Worm (Caenorhabditis elegans) whole organism, L1 larva: Measurements from ENCODE around the gene daf-6.
A peak's percentile ranks its signal among the peaks of the same experiment; 100 is the strongest.

Experiments used
- C16A3.4 ChIP-seq: fragments of 150-350 bp; optimal IDR thresholded peaks from 2 replicates; lab custom pipeline; 2014; ENCODE audit warnings: missing biosample characterization, missing genetic modification characterization
- C34B4.2 ChIP-seq: sonication (generic microtip); optimal IDR thresholded peaks from 2 replicates; lab custom pipeline; 2017; ENCODE audit warnings: mild to moderate bottlenecking, missing genetic modification characterization, missing compliant biosample characterization
- F16B12.6 ChIP-seq: fragments of 150-350 bp; optimal IDR thresholded peaks from 2 replicates; lab custom pipeline; 2014; ENCODE audit warnings: missing biosample characterization, missing genetic modification characterization
- Y116A8C.19 ChIP-seq: sonication (generic microtip); optimal IDR thresholded peaks from 2 replicates; lab custom pipeline; 2016; ENCODE audit warnings: missing compliant biosample characterization, missing genetic modification characterization, borderline replicate concordance
- alr-1 ChIP-seq: fragments of 200-800 bp; sonication (Bioruptor generic); optimal IDR thresholded peaks from 2 replicates; lab custom pipeline; 2018; ENCODE audit warnings: borderline replicate concordance, mild to moderate bottlenecking, missing genetic modification characterization, missing compliant biosample characterization
- aly-2 ChIP-seq: fragments of 150-350 bp; optimal IDR thresholded peaks from 2 replicates; lab custom pipeline; 2014; ENCODE audit warnings: missing biosample characterization, missing genetic modification characterization
- blmp-1 ChIP-seq: fragments of 150-350 bp; optimal IDR thresholded peaks from 2 replicates; lab custom pipeline; 2014; ENCODE audit warnings: missing biosample characterization, missing genetic modification characterization
- ceh-8 ChIP-seq: fragments of 200-800 bp; sonication (Bioruptor generic); optimal IDR thresholded peaks from 2 replicates; lab custom pipeline; 2018; ENCODE audit warnings: mild to moderate bottlenecking, missing genetic modification characterization, moderate library complexity, missing compliant biosample characterization
- ceh-82 ChIP-seq, 3 experiments: fragments of 150-350 bp in 1 of 3; sonication (generic microtip) in 2 of 3; optimal IDR thresholded peaks; 2 replicates each; lab custom pipeline; 2014 to 2017; ENCODE audit warnings: missing biosample characterization in 3 of 3, missing genetic modification characterization in 3 of 3
- ceh-90 ChIP-seq: sonication (generic microtip); optimal IDR thresholded peaks from 2 replicates; lab custom pipeline; 2016; ENCODE audit warnings: missing genetic modification characterization, missing compliant biosample characterization
- ces-1 ChIP-seq: fragments of 150-350 bp; optimal IDR thresholded peaks from 2 replicates; lab custom pipeline; 2014; ENCODE audit warnings: missing biosample characterization, missing genetic modification reagents, missing genetic modification characterization
- dpl-1 ChIP-seq, 3 experiments: fragments of 150-350 bp in 2 of 3; sonication (generic microtip) in 1 of 3; optimal IDR thresholded peaks; 2 replicates each; lab custom pipeline; 2014 to 2017; ENCODE audit warnings: missing biosample characterization in 3 of 3, missing genetic modification characterization in 3 of 3, missing genetic modification reagents in 3 of 3
- dsc-1 ChIP-seq: sonication (generic microtip); optimal IDR thresholded peaks from 2 replicates; lab custom pipeline; 2016; ENCODE audit warnings: mild to moderate bottlenecking, missing genetic modification characterization, missing compliant biosample characterization
- efl-1 ChIP-seq, 4 experiments: fragments of 150-350 bp; optimal IDR thresholded peaks in 3 of 4; peaks in 1 of 4; 1 replicate in 1 of 4; 2 replicates in 3 of 4; lab custom pipeline; 2014; ENCODE audit warnings: missing biosample characterization in 2 of 4, missing genetic modification characterization in 2 of 4, missing genetic modification reagents in 2 of 4
- efl-3 ChIP-seq: fragments of 200-800 bp; sonication (Bioruptor generic); optimal IDR thresholded peaks from 2 replicates; lab custom pipeline; 2018; ENCODE audit warnings: mild to moderate bottlenecking, missing genetic modification characterization, missing compliant biosample characterization
- egl-27 ChIP-seq, 2 experiments: fragments of 150-350 bp in 1 of 2; sonication (generic microtip); optimal IDR thresholded peaks; 3 replicates each; lab custom pipeline; 2017 to 2018; ENCODE audit warnings: missing biosample characterization in 2 of 2, missing genetic modification characterization in 2 of 2, missing genetic modification reagents in 2 of 2
- elt-2 ChIP-seq: sonication (generic microtip); optimal IDR thresholded peaks from 2 replicates; lab custom pipeline; 2016; ENCODE audit warnings: missing genetic modification characterization, mild to moderate bottlenecking, inconsistent platforms, missing compliant biosample characterization, missing genetic modification reagents
- ets-5 ChIP-seq: fragments of 200-800 bp; sonication (Bioruptor generic); IDR thresholded peaks from 2 replicates; pipeline ENCODE4 v1.3.6; 2022; ENCODE audit warnings: missing genetic modification characterization, missing compliant biosample characterization
- fkh-10 ChIP-seq: sonication (generic microtip); optimal IDR thresholded peaks from 2 replicates; lab custom pipeline; 2017; ENCODE audit warnings: missing biosample characterization, missing genetic modification reagents, missing genetic modification characterization
- fkh-8 ChIP-seq: sonication (generic microtip); optimal IDR thresholded peaks from 2 replicates; lab custom pipeline; 2016; ENCODE audit warnings: mild to moderate bottlenecking, missing genetic modification characterization, missing compliant biosample characterization
- fos-1 ChIP-seq: fragments of 150-350 bp; optimal IDR thresholded peaks from 2 replicates; lab custom pipeline; 2014; ENCODE audit warnings: missing biosample characterization, missing genetic modification characterization
- grh-1 ChIP-seq: fragments of 200-800 bp; sonication (Bioruptor generic); IDR thresholded peaks from 2 replicates; pipeline ENCODE4 v1.3.6; 2022; ENCODE audit warnings: missing genetic modification reagents, missing genetic modification characterization, missing compliant biosample characterization
- hlh-17 ChIP-seq: fragments of 200-800 bp; sonication (Bioruptor generic); optimal IDR thresholded peaks from 2 replicates; lab custom pipeline; 2018; ENCODE audit warnings: missing genetic modification characterization, mild to moderate bottlenecking, missing compliant biosample characterization, moderate library complexity, borderline replicate concordance
- hlh-4 ChIP-seq: sonication (generic microtip); optimal IDR thresholded peaks from 2 replicates; lab custom pipeline; 2016; ENCODE audit warnings: mild to moderate bottlenecking, missing genetic modification characterization, missing compliant biosample characterization
- hpl-2 ChIP-seq: fragments of 150-350 bp; optimal IDR thresholded peaks from 2 replicates; lab custom pipeline; 2014; ENCODE audit warnings: missing biosample characterization, missing genetic modification reagents, missing genetic modification characterization
- irx-1 ChIP-seq: sonication (generic microtip); optimal IDR thresholded peaks from 2 replicates; lab custom pipeline; 2016; ENCODE audit warnings: missing genetic modification characterization, missing compliant biosample characterization
- isw-1 ChIP-seq: fragments of 200-800 bp; sonication (Bioruptor generic); IDR thresholded peaks from 2 replicates; pipeline ENCODE4 v1.3.6; 2022; ENCODE audit warnings: missing genetic modification characterization, missing compliant biosample characterization
- lin-13 ChIP-seq: fragments of 150-350 bp; optimal IDR thresholded peaks from 2 replicates; lab custom pipeline; 2014; ENCODE audit warnings: missing biosample characterization, missing genetic modification reagents, missing genetic modification characterization
- lin-35 ChIP-seq, 2 experiments: fragments of 150-350 bp; optimal IDR thresholded peaks; 2 replicates each; lab custom pipeline; 2014; ENCODE audit warnings: missing biosample characterization in 2 of 2, missing genetic modification characterization in 2 of 2, missing genetic modification reagents in 2 of 2
- mdl-1 ChIP-seq, 2 experiments: fragments of 150-350 bp; optimal IDR thresholded peaks; 2 replicates each; lab custom pipeline; 2014 to 2017; ENCODE audit warnings: missing biosample characterization in 2 of 2, missing genetic modification characterization in 2 of 2, inconsistent platforms in 1 of 2
- mep-1 ChIP-seq: fragments of 150-350 bp; optimal IDR thresholded peaks from 2 replicates; lab custom pipeline; 2014; ENCODE audit warnings: missing biosample characterization, missing genetic modification characterization
- nhr-11 ChIP-seq: fragments of 150-350 bp; optimal IDR thresholded peaks from 2 replicates; lab custom pipeline; 2014; ENCODE audit warnings: missing biosample characterization, missing genetic modification characterization
- nhr-12 ChIP-seq: sonication (generic microtip); optimal IDR thresholded peaks from 2 replicates; lab custom pipeline; 2017; ENCODE audit warnings: missing biosample characterization, missing genetic modification characterization
- nhr-20 ChIP-seq: sonication (generic microtip); optimal IDR thresholded peaks from 2 replicates; lab custom pipeline; 2016; ENCODE audit warnings: mild to moderate bottlenecking, missing genetic modification characterization, missing compliant biosample characterization
- nhr-237 ChIP-seq: fragments of 150-350 bp; optimal IDR thresholded peaks from 2 replicates; lab custom pipeline; 2014; ENCODE audit warnings: missing biosample characterization, missing genetic modification characterization
- nhr-28 ChIP-seq: fragments of 150-350 bp; optimal IDR thresholded peaks from 2 replicates; lab custom pipeline; 2014; ENCODE audit warnings: missing biosample characterization, missing genetic modification characterization
- nhr-47 ChIP-seq: sonication (generic microtip); optimal IDR thresholded peaks from 2 replicates; lab custom pipeline; 2016; ENCODE audit warnings: mild to moderate bottlenecking, missing genetic modification characterization, moderate library complexity, missing compliant biosample characterization
- nhr-85 ChIP-seq: sonication (generic microtip); peaks from one replicate; lab custom pipeline; 2016; ENCODE audit warnings: missing genetic modification characterization, inconsistent platforms, missing compliant biosample characterization
- pax-3 ChIP-seq: fragments of 200-800 bp; sonication (Bioruptor generic); optimal IDR thresholded peaks from 2 replicates; lab custom pipeline; 2018; ENCODE audit warnings: mild to moderate bottlenecking, missing genetic modification characterization, moderate library complexity, missing compliant biosample characterization
- pqm-1 ChIP-seq: sonication (generic microtip); optimal IDR thresholded peaks from 3 replicates; lab custom pipeline; 2017; ENCODE audit warnings: missing biosample characterization, missing genetic modification characterization
- snpc-4 ChIP-seq: fragments of 150-350 bp; optimal IDR thresholded peaks from 2 replicates; lab custom pipeline; 2014; ENCODE audit warnings: missing biosample characterization, missing genetic modification characterization
- snu-23 ChIP-seq: sonication (generic microtip); optimal IDR thresholded peaks from 2 replicates; lab custom pipeline; 2016; ENCODE audit warnings: missing genetic modification characterization, missing compliant biosample characterization
- sptf-1 ChIP-seq: fragments of 150-350 bp; optimal IDR thresholded peaks from 2 replicates; lab custom pipeline; 2014; ENCODE audit warnings: missing biosample characterization, missing genetic modification characterization
- sup-37 ChIP-seq: fragments of 200-800 bp; sonication (Bioruptor generic); optimal IDR thresholded peaks from 2 replicates; lab custom pipeline; 2018; ENCODE audit warnings: mild to moderate bottlenecking, missing genetic modification characterization, missing compliant biosample characterization
- tbx-2 ChIP-seq: sonication (generic microtip); optimal IDR thresholded peaks from 2 replicates; lab custom pipeline; 2016; ENCODE audit warnings: missing genetic modification characterization, missing compliant biosample characterization
- tlp-1 ChIP-seq: fragments of 150-350 bp; optimal IDR thresholded peaks from 2 replicates; lab custom pipeline; 2014; ENCODE audit warnings: missing biosample characterization, missing genetic modification characterization
- unc-130 ChIP-seq: fragments of 150-350 bp; optimal IDR thresholded peaks from 2 replicates; lab custom pipeline; 2017; ENCODE audit warnings: missing biosample characterization, missing genetic modification characterization, inconsistent platforms
- unc-30 ChIP-seq: sonication (generic microtip); optimal IDR thresholded peaks from 2 replicates; lab custom pipeline; 2017; ENCODE audit warnings: missing biosample characterization, missing genetic modification characterization
- unc-62 ChIP-seq: fragments of 150-350 bp; optimal IDR thresholded peaks from 2 replicates; lab custom pipeline; 2014; ENCODE audit warnings: missing biosample characterization, missing genetic modification reagents, missing genetic modification characterization
- vab-15 ChIP-seq: sonication (generic microtip); optimal IDR thresholded peaks from 2 replicates; lab custom pipeline; 2017; ENCODE audit warnings: missing genotype, mild to moderate bottlenecking, missing genetic modification characterization, missing compliant biosample characterization
- xbp-1 ChIP-seq: sonication (generic microtip); optimal IDR thresholded peaks from 2 replicates; lab custom pipeline; 2016; ENCODE audit warnings: missing genetic modification characterization, missing compliant biosample characterization
- zag-1 ChIP-seq: fragments of 150-350 bp; optimal IDR thresholded peaks from 2 replicates; lab custom pipeline; 2014; ENCODE audit warnings: missing biosample characterization, missing genetic modification characterization
- zip-4 ChIP-seq: fragments of 200-800 bp; sonication (Bioruptor generic); optimal IDR thresholded peaks from 2 replicates; lab custom pipeline; 2018; ENCODE audit warnings: mild to moderate bottlenecking, missing genetic modification characterization, moderate library complexity, missing compliant biosample characterization
- ztf-4 ChIP-seq: fragments of 150-350 bp; optimal IDR thresholded peaks from 2 replicates; lab custom pipeline; 2014; ENCODE audit warnings: missing biosample characterization, missing genetic modification characterization

Gene daf-6

DNA sequence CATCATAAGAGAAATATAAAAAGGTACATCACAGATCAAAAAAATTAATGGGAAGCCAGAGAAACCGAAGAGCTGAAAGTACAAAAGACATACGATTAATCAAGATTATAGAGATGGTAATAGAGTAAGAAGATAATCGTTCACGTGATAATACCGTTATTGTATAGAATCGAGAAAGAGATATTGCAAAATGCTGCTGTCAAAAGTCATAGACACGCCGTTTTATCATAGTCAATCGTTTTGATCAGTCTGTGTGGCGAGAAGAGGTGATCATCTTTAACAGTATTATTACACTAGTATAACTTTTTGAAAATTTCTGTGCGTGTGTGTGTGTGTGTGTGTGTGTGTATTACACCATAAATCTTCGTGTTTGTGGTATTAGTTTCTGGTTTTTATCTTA, 6.1 kb downstream of the daf-6 start:
- no peak for TF ChIP-seq sup-37 (GFP tag; lab: Kevin White, UChicago)
- TF ChIP-seq nhr-85: peak; percentile 90
- no peak for TF ChIP-seq nhr-47 (tag; lab: Kevin White, UChicago)
- no peak for TF ChIP-seq C34B4.2 (tag; lab: Kevin White, UChicago)
- no peak for TF ChIP-seq grh-1 (GFP tag; lab: Robert Waterston, UW)
- no peak for TF ChIP-seq ceh-90 (tag; lab: Kevin White, UChicago)
- TF ChIP-seq lin-35 (GFP tag; optimal IDR thresholded peaks at IDR 0.05; lab: Kevin White, UChicago): peak in 1 of 2 experiments; percentile 22
- TF ChIP-seq unc-62: no peak
- no peak for TF ChIP-seq hpl-2 (GFP tag; lab: Kevin White, UChicago)
- TF ChIP-seq hlh-17: no peak
- no peak for TF ChIP-seq lin-13 (GFP tag; lab: Kevin White, UChicago)
- TF ChIP-seq egl-27 (tag; optimal IDR thresholded peaks at IDR 0.05; lab: Kevin White, UChicago): no peak
- no peak for TF ChIP-seq ceh-8 (GFP tag; lab: Kevin White, UChicago)
- TF ChIP-seq hlh-4 (tag; lab: Kevin White, UChicago): no peak
- no peak for TF ChIP-seq nhr-12 (tag; lab: Kevin White, UChicago)
- no peak for TF ChIP-seq xbp-1 (tag; lab: Kevin White, UChicago)
- TF ChIP-seq unc-30 (tag; lab: Kevin White, UChicago): no peak
- TF ChIP-seq zag-1 (tag; lab: Kevin White, UChicago): no peak
- no peak for TF ChIP-seq nhr-237
- peak; percentile 66 for TF ChIP-seq unc-130 (tag; lab: Kevin White, UChicago)
- TF ChIP-seq blmp-1: peak; percentile 50
- TF ChIP-seq zip-4 (GFP tag; lab: Kevin White, UChicago): no peak
- TF ChIP-seq F16B12.6 (tag; lab: Kevin White, UChicago): no peak
- TF ChIP-seq tlp-1 (tag; lab: Kevin White, UChicago): no peak
- TF ChIP-seq tbx-2 (tag; lab: Kevin White, UChicago): peak; percentile 56
- TF ChIP-seq nhr-11 (tag; lab: Kevin White, UChicago): no peak
- TF ChIP-seq snpc-4 (tag; lab: Kevin White, UChicago): no peak
- no peak for TF ChIP-seq vab-15 (tag; lab: Kevin White, UChicago)
- no peak for TF ChIP-seq ceh-82 (tag; optimal IDR thresholded peaks at IDR 0.05; lab: Kevin White, UChicago)
- TF ChIP-seq nhr-20 (tag; lab: Kevin White, UChicago): peak; percentile 76
- TF ChIP-seq fkh-10 (GFP tag; lab: Kevin White, UChicago): no peak
- TF ChIP-seq aly-2: no peak
- TF ChIP-seq sptf-1 (tag; lab: Kevin White, UChicago): no peak
- no peak for TF ChIP-seq isw-1
- TF ChIP-seq pax-3 (tag; lab: Kevin White, UChicago): no peak
- TF ChIP-seq mep-1 (tag; lab: Kevin White, UChicago): no peak
- TF ChIP-seq snu-23 (GFP tag; lab: Kevin White, UChicago): peak; percentile 57
- peak in 1 of 2 experiments; percentile 37 for TF ChIP-seq mdl-1 (tag; optimal IDR thresholded peaks at IDR 0.05; lab: Kevin White, UChicago)
- TF ChIP-seq ztf-4 (tag; lab: Kevin White, UChicago): no peak
- no peak for TF ChIP-seq dpl-1 (GFP tag; optimal IDR thresholded peaks at IDR 0.05; lab: Kevin White, UChicago)
- TF ChIP-seq ets-5: no peak
- TF ChIP-seq alr-1 (tag; lab: Kevin White, UChicago): no peak
- TF ChIP-seq ces-1: no peak
- TF ChIP-seq efl-1 (optimal IDR thresholded peaks at IDR 0.05; lab: Kevin White, UChicago): no peak
- no peak for TF ChIP-seq efl-1 (GFP tag; optimal IDR thresholded peaks at IDR 0.05 in 1 of 2; lab: Kevin White, UChicago)
- TF ChIP-seq dsc-1 (tag; lab: Kevin White, UChicago): no peak
- no peak for TF ChIP-seq fos-1 (tag; lab: Kevin White, UChicago)
- no peak for TF ChIP-seq pqm-1
- TF ChIP-seq Y116A8C.19 (tag; lab: Kevin White, UChicago): no peak
- TF ChIP-seq fkh-8 (tag; lab: Kevin White, UChicago): no peak
- TF ChIP-seq efl-3 (GFP tag; lab: Kevin White, UChicago): no peak
- no peak for TF ChIP-seq nhr-28 (tag; lab: Kevin White, UChicago)
- no peak for TF ChIP-seq elt-2 (tag; lab: Kevin White, UChicago)
- TF ChIP-seq irx-1 (tag; lab: Kevin White, UChicago): no peak
- no peak for TF ChIP-seq C16A3.4
